Worm (Caenorhabditis elegans): ENCODE measurements around the gene C46C11.3.

C46C11.3 gene

DNA sequence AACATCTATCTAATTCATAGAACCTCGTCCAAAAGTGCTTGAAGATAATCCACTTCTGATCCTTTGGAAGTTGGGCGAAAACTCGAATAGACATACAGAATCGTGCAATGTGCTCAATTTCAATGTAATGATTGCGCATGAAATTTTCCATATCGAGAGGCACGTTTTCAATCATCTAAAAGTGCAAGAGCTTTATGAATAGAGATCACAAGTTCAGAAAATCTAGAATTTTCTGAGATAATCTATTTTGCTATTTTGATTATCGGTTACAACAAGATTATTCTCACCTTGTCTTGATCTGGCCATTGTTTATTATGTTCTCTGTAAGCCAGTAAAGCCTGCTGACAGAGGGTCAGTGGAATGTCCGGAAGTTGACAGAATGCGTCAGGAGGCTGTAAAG, 35.5 kb downstream of the C46C11.3 start:
- no peak for TF ChIP-seq unc-62 (GFP tag; optimal IDR thresholded peaks at IDR 0.05)

DNA sequence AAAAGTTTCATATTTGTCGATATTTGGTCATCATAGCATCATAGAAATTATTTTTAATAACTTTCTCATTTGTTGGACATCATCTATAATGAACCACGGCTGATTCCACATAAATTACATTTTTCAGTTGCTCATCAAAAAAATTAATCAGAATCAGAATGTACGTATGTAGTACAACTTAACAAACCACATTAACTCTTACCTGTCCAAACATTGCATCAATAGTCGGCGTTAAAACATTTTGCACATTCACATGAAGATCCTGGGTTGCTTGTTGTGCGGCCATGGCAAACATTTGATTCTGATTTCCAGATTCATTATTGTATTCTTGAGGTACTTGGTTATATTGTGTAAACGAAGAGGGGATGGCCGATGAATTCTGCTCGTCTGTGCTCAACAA, 36.2 kb downstream of the C46C11.3 start:
- no peak for TF ChIP-seq unc-62 (GFP tag; optimal IDR thresholded peaks at IDR 0.05)

DNA sequence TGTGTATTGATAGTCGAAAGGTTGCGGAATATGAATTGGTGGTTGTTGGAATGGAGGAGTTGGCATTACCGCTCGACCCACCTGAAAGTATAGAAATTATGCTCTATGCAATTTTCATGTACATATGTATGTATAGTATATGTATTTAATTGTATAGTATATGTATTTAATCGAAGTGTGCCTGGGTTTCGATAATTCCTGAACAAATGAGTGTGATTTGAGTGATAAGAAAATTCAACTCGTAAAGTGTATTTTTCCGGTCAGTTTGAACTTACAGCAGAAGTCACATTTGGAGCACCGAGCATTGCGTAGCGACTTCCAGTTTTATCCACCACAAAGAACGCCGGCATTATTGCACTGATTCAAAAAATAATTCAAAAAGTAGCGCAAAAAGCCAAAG, 36.6 kb downstream of the C46C11.3 start:
- TF ChIP-seq unc-62 (GFP tag; optimal IDR thresholded peaks at IDR 0.05), result no peak

DNA sequence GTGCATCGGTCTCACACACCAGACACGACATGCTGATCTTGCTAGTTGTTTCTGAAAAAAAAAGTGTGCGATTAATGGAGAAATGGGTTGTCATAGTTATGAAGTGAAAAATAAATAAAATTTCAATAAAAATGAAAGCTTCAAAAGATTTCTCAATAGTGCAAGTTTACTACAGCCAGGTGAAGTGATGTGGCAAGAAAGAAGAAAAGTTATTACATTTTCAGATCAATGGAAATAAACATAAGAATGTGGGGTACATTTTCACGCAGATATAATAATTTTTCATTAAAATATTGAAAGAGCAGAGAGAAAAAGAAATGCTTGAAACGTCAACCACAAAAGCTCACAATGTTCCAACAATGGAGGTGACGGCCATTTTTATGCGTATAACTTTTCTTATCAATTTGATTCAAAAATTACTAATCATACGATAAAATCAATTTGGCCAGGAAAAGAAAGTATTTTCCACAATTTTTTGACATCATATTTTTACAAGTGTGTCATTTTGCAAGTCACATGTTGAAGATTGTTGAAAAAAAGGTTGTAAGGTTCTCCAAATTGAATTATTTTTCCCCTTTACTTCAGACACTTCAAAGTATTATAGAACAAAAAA, 38.2 kb downstream of the C46C11.3 start, which contains the start of gene nhr-45:
Gene nhr-45, minus strand, starts transcription at position 51 of the 613 bp plus-strand sequence.
- no peak for TF ChIP-seq unc-62 (GFP tag; optimal IDR thresholded peaks at IDR 0.05)

DNA sequence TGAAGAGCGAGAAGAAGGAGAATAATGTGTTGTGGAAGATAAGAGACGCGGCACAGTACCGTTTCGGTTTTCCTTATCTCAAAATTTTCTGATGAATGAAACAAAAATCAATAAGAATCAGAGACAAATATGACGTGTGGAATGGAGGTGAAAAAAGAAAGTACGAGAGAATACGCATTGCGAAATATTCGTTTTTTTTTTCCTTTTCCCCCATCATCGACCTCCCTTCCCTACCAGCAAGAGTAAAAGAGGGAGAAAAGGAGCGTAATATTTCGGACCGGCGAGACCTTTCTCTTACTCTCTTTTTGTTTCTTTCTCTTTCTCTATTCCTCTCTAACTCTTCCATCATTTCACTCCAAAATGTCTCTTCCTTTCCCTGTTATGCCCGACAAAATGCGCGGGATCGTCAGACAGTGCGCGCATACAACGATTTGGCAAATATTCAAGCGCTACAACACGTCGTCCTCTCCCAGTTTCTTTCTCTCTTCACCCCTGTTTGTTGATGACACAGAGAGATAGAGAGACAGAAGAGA, 40.2 kb downstream of the C46C11.3 start:
- TF ChIP-seq unc-62 (GFP tag; optimal IDR thresholded peaks at IDR 0.05), result no peak

DNA sequence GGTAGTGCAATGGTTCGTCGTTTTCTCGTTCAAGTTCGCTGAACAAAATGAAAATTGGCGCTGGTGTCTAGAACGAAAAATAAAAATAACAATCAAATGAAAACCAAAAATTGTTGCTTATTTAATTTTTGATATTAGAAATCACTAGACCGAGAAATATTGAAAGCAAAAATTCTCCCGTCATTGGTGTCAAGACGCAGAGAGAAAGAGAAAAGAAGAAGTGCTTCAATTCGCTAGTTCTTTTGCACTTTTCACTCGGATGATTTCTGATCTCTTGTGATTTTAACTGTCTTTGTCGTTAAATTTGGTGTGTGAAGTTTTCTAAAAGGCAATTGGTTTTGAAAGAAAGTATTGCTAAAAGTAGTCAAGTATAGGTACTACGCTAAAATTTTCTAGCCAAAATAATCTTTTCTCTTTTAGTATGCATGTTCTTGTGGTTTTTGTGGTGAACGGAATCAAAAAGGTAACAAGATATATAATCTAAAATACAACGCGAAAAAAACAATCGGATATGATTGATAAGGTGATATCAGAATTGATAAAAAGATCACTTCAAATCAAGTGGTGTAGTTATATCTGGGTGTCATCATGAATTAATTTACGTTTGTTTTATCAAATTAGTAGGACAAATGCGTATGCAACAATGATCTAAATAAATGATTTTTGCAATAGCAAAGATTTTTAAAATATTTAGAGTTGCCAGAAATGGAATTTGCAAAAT, 41.0 kb downstream of the C46C11.3 start:
- no peak for TF ChIP-seq unc-62 (GFP tag; optimal IDR thresholded peaks at IDR 0.05)

DNA sequence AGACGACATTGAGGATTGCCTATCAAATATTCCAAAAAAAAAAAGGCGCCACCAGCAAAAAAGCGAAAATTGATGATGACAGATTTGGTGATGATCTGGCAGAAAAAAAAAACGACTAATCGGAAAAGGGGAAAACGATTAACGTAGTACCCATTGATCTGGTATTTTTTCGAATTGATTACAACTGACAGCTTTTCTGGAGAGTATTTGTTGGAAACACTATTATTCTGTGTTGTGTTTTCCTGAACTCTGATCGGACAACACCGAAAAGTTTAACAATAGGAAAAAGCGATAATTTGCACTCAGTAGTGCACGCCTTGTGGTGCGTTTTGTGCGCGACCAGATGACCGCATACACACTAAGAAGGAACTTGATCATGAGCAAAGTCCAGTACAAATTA, 42.5 kb downstream of the C46C11.3 start:
- TF ChIP-seq unc-62 (GFP tag; optimal IDR thresholded peaks at IDR 0.05), result no peak

DNA sequence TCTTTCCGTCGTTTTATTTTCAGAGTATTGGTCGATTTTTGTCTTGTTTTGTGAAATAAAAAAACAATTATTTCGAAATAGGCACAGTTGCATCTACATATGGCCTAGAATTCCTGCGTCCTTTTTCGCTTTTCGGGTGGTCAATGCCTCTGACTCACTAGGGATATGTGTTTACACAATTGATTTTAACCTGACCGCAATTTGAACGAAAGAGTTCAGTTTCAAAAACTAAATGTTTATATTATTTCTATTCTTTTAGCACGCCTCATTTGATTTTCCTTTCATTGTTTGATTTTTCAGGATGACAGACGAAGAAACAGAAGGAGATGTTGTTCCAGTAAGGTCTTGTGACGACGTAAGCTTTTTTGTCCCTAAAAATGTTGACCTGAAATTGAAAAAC, 45.7 kb downstream of the C46C11.3 start, which contains the start of gene mfsd-12:
Gene mfsd-12, plus strand, starts transcription at position 301 of the 400 bp plus-strand sequence.
- no peak for TF ChIP-seq unc-62 (GFP tag; optimal IDR thresholded peaks at IDR 0.05)

DNA sequence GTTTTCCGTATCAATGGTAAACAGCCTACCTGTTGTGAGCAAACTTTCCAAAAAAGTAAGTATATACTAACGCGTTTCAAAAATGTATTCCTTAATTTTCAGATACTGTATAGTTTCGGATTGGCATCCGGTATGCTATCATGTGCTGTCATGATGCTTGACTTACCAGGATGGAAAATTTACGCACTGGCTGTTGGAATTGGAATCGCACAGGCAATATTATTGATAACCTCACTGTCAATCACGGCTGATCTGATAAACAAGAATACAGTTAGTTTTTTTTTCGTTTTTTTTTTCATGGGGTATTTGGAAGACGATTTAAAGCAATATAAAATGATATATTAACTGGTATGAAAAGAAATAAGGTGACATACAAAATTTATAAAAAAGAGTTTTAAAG, 49.7 kb downstream of the C46C11.3 start:
- TF ChIP-seq unc-62 (GFP tag; optimal IDR thresholded peaks at IDR 0.05), result no peak

DNA sequence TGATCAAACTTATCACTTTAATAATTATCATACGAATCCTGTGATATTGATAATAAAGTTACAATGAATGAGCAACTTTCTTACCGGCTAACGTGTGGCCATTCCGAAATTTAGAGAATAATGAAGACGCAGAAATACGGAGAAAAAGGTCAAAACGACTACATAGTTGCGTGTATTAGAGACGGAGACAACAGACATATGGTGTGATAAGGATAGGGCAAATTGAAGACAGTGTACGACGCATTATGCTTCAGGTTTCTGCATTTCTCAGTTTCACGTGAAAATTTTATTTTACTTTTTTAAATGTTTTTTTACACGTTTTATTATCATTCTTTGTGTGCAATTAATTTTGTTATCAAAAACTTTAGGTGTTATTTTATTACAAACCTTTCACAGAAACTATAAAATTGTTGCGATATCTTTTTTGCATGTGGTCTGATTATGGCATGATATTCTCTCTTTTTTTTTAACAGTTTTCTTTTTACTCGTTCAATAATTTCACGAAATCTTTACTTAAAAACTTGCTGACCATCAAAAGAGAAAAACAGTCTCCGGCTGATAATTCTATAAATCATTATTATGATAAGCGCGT, 51.1 kb downstream of the C46C11.3 start, which contains the start of gene tmem-135:
Gene tmem-135, plus strand, starts transcription at position 542 of the 592 bp plus-strand sequence.
- TF ChIP-seq unc-62 (GFP tag; optimal IDR thresholded peaks at IDR 0.05), result no peak

DNA sequence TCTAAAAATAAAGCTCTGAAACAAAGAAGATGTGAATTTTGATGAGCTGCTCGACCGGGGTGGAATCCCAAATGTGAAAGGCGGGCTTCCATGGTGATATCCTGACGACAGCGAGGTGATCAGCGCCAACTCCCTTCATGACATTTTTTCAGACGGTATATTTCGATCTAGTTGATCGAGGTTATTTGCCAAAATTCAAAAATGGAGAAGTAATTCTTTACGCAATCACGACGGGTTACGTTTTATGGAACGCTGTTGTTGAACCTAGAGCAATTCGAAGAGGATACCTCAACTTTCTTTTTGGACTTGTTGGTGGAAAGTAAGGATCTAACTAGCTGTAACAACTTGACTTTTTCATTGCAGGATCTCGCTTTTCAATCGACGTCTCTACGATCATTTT, 54.6 kb downstream of the C46C11.3 start:
- no peak for TF ChIP-seq unc-62 (GFP tag; optimal IDR thresholded peaks at IDR 0.05)

DNA sequence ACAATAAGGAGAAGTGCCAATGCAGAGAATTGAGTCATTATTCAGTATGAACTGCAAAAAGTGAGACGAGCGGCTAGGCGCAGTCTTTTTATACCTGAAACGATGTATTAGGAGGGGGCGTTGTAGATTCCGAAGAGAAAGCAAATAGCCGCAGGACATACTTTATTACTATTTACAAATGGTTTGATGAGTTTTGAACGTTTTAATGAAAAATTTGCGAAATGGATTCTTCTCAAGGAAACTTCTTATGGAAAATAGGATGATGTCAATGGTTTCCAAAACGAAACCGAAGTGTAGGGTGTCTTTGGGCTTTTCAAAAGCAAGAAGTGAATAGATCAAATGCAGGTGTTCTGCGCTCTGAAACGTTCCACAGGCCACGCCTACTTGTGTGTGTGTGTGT, 55.9 kb downstream of the C46C11.3 start, which contains the start of gene flp-11:
Gene flp-11, minus strand, starts transcription at position 101 of the 400 bp plus-strand sequence.
- no peak for TF ChIP-seq unc-62 (GFP tag; optimal IDR thresholded peaks at IDR 0.05)
